Fruit fly (Drosophila melanogaster): ENCODE measurements around the gene LManI.

LManI gene

dm6 chr2L:10468388-10468787 lies 11.3 kb upstream of the LManI start (continued):
- TF ChIP-seq CG9932 (GFP tag; IDR thresholded peaks at IDR 0.05) (peak; percentile 73), zfh2 (GFP tag; optimal IDR thresholded peaks at IDR 0.05) (peak; percentile 5), sr (GFP tag; IDR thresholded peaks at IDR 0.05) (peak; percentile 83), Ets97D (GFP tag; optimal IDR thresholded peaks at IDR 0.05) (peak; percentile 1), dimm (GFP tag; IDR thresholded peaks at IDR 0.05) (no peak), phol (tag; optimal IDR thresholded peaks at IDR 0.05) (peak; percentile 44), BtbVII (GFP tag; optimal IDR thresholded peaks at IDR 0.05) (peak; percentile 18), Mad (GFP tag; optimal IDR thresholded peaks at IDR 0.05) (peak; percentile 11), gcm2 (GFP tag; optimal IDR thresholded peaks at IDR 0.05) (no peak), exex (tag; optimal IDR thresholded peaks at IDR 0.05) (peak; percentile 4), ewg (GFP tag; optimal IDR thresholded peaks at IDR 0.05) (no peak), sna (GFP tag; IDR thresholded peaks at IDR 0.05; ENCODE audit: partially characterized antibody) (no peak), maf-S (GFP tag; optimal IDR thresholded peaks at IDR 0.05) (no peak), CG6654 (GFP tag; optimal IDR thresholded peaks at IDR 0.05) (peak; percentile 15), slou (GFP tag; optimal IDR thresholded peaks at IDR 0.05) (no peak), ranshi (GFP tag; IDR thresholded peaks at IDR 0.05) (peak; percentile 58; the same call in 1 of the 2 replicates), Atf3 (GFP tag; optimal IDR thresholded peaks at IDR 0.05) (no peak), oc (tag; optimal IDR thresholded peaks at IDR 0.05) (peak; percentile 50), tin (GFP tag; optimal IDR thresholded peaks at IDR 0.05) (peak; percentile 34), CG1602 (GFP tag; optimal IDR thresholded peaks at IDR 0.05) (peak; percentile 49), crc (GFP tag; optimal IDR thresholded peaks at IDR 0.05) (no peak), dpn (GFP tag; optimal IDR thresholded peaks at IDR 0.05) (peak; percentile 18 to 71), PHDP (tag; optimal IDR thresholded peaks at IDR 0.05) (peak; percentile 59), Mes4 (GFP tag; optimal IDR thresholded peaks at IDR 0.05) (no peak), CG7357 (GFP tag; IDR thresholded peaks at IDR 0.05) (peak; percentile 20; the same call in 1 of the 3 replicates), gce (GFP tag; IDR thresholded peaks at IDR 0.05) (peak; percentile 45; the same call in 1 of the 3 replicates), CG3163 (GFP tag; optimal IDR thresholded peaks at IDR 0.05) (no peak), CG8765 (GFP tag; IDR thresholded peaks at IDR 0.05) (no peak), CG5245 (GFP tag; optimal IDR thresholded peaks at IDR 0.05) (peak; percentile 44), Poxn (GFP tag; IDR thresholded peaks at IDR 0.05) (no peak), CG14710 (tag; optimal IDR thresholded peaks at IDR 0.05) (peak; percentile 7), CG15073 (GFP tag; optimal IDR thresholded peaks at IDR 0.05) (no peak), Hr3 (GFP tag; optimal IDR thresholded peaks at IDR 0.05) (peak; percentile 9), CG1832 (GFP tag; optimal IDR thresholded peaks at IDR 0.05) (no peak), YL-1 (GFP tag; optimal IDR thresholded peaks at IDR 0.05) (no peak), tap (tag; optimal IDR thresholded peaks at IDR 0.05) (peak; percentile 71), Taf1 (GFP tag; IDR thresholded peaks at IDR 0.05) (peak; percentile 61), abd-A (tag; optimal IDR thresholded peaks at IDR 0.05) (no peak), ham (GFP tag; IDR thresholded peaks at IDR 0.05) (no peak), CG4424 (GFP tag; optimal IDR thresholded peaks at IDR 0.05) (peak; percentile 27), Dll (GFP tag; IDR thresholded peaks at IDR 0.05; ENCODE audit: partially characterized antibody) (no peak), hkb (optimal IDR thresholded peaks at IDR 0.05) (no peak), hkb (GFP tag; IDR thresholded peaks at IDR 0.05) (peak; percentile 65), zf30C (GFP tag; optimal IDR thresholded peaks at IDR 0.05) (peak; percentile 57), CG1647 (GFP tag; optimal IDR thresholded peaks at IDR 0.05) (no peak), schlank (tag; optimal IDR thresholded peaks at IDR 0.05) (peak; percentile 26), Sox100B (GFP tag; optimal IDR thresholded peaks at IDR 0.05) (peak; percentile 23), CG12769 (tag; optimal IDR thresholded peaks at IDR 0.05) (peak; percentile 71), CG7372 (GFP tag; IDR thresholded peaks at IDR 0.05) (peak; percentile 62; the same call in 1 of the 2 replicates), crol (GFP tag; IDR thresholded peaks at IDR 0.05) (no peak), B-H2 (GFP tag; optimal IDR thresholded peaks at IDR 0.05) (peak; percentile 27), Usf (GFP tag; optimal IDR thresholded peaks at IDR 0.05) (no peak), eyg (GFP tag; optimal IDR thresholded peaks at IDR 0.05) (no peak)

Measured in whole organism, embryonic.